Worm (Caenorhabditis elegans) whole organism, L1 larva: Measurements from ENCODE around the gene ehbp-1.

Experiments used
- C16A3.4 ChIP-seq: fragments of 150-350 bp; optimal IDR thresholded peaks from 2 replicates; lab custom pipeline; 2014; ENCODE audit warnings: missing biosample characterization, missing genetic modification characterization
- F16B12.6 ChIP-seq: fragments of 150-350 bp; optimal IDR thresholded peaks from 2 replicates; lab custom pipeline; 2014; ENCODE audit warnings: missing biosample characterization, missing genetic modification characterization
- Y116A8C.19 ChIP-seq: sonication (generic microtip); optimal IDR thresholded peaks from 2 replicates; lab custom pipeline; 2016; ENCODE audit warnings: missing compliant biosample characterization, missing genetic modification characterization, borderline replicate concordance
- aly-2 ChIP-seq: fragments of 150-350 bp; optimal IDR thresholded peaks from 2 replicates; lab custom pipeline; 2014; ENCODE audit warnings: missing biosample characterization, missing genetic modification characterization
- efl-3 ChIP-seq: fragments of 200-800 bp; sonication (Bioruptor generic); optimal IDR thresholded peaks from 2 replicates; lab custom pipeline; 2018; ENCODE audit warnings: mild to moderate bottlenecking, missing genetic modification characterization, missing compliant biosample characterization
- fos-1 ChIP-seq: fragments of 150-350 bp; optimal IDR thresholded peaks from 2 replicates; lab custom pipeline; 2014; ENCODE audit warnings: missing biosample characterization, missing genetic modification characterization
- lin-13 ChIP-seq: fragments of 150-350 bp; optimal IDR thresholded peaks from 2 replicates; lab custom pipeline; 2014; ENCODE audit warnings: missing biosample characterization, missing genetic modification reagents, missing genetic modification characterization
- pqm-1 ChIP-seq: sonication (generic microtip); optimal IDR thresholded peaks from 3 replicates; lab custom pipeline; 2017; ENCODE audit warnings: missing biosample characterization, missing genetic modification characterization
- skn-1 ChIP-seq: fragments of 150-350 bp; optimal IDR thresholded peaks from 2 replicates; lab custom pipeline; 2014; ENCODE audit warnings: missing biosample characterization, missing genetic modification characterization
- unc-98 ChIP-seq: fragments of 200-800 bp; sonication (Bioruptor generic); IDR thresholded peaks from 2 replicates; pipeline ENCODE4 v1.3.6; 2022; ENCODE audit warnings: missing genetic modification characterization, missing compliant biosample characterization
- ztf-11 ChIP-seq, 2 experiments: sonication (generic microtip); optimal IDR thresholded peaks; 2 replicates each; lab custom pipeline; 2016 to 2017; ENCODE audit warnings: missing genetic modification characterization in 2 of 2, missing biosample characterization in 1 of 2, missing compliant biosample characterization in 1 of 2

ce11 chrV:9506931-9507330 is 43.5 kb upstream of the ehbp-1 start:
- TF ChIP-seq C16A3.4 (tag; lab: Kevin White, UChicago) (no peak), F16B12.6 (tag; lab: Kevin White, UChicago) (no peak), fos-1 (tag; lab: Kevin White, UChicago) (no peak), ztf-11 (tag; optimal IDR thresholded peaks at IDR 0.05; lab: Kevin White, UChicago) (no peak), aly-2 (tag; lab: Kevin White, UChicago) (no peak), pqm-1 (tag; lab: Kevin White, UChicago) (no peak), efl-3 (GFP tag; lab: Kevin White, UChicago) (no peak), unc-98 (GFP tag; lab: Robert Waterston, UW) (no peak), skn-1 (tag; lab: Kevin White, UChicago) (no peak), Y116A8C.19 (tag; lab: Kevin White, UChicago) (no peak), lin-13 (GFP tag; lab: Kevin White, UChicago) (no peak)
